Worm (Caenorhabditis elegans) whole organism, L2 larva: ENCODE measurements around the gene erg-28.
A peak's percentile ranks its signal among the peaks of the same experiment; 100 is the strongest.

Experiments
- C34F6.9 ChIP-seq: fragments of 150-350 bp; optimal IDR thresholded peaks from 2 replicates; lab custom pipeline; 2014; ENCODE audit warnings: missing biosample characterization, missing genetic modification characterization
- F13H6.1 ChIP-seq: sonication (generic microtip); optimal IDR thresholded peaks from 2 replicates; lab custom pipeline; 2016; ENCODE audit warnings: missing genetic modification characterization, missing compliant biosample characterization
- R02D3.7 ChIP-seq: fragments of 150-350 bp; optimal IDR thresholded peaks from 2 replicates; lab custom pipeline; 2014; ENCODE audit warnings: missing biosample characterization, missing genetic modification characterization
- Y55F3AM.14 ChIP-seq: fragments of 200-800 bp; sonication (Bioruptor generic); optimal IDR thresholded peaks from 2 replicates; lab custom pipeline; 2018; ENCODE audit warnings: mild to moderate bottlenecking, missing genetic modification characterization, missing compliant biosample characterization
- ZK546.5 ChIP-seq: sonication (generic microtip); optimal IDR thresholded peaks from 2 replicates; lab custom pipeline; 2017; ENCODE audit warnings: missing biosample characterization, missing genetic modification characterization
- alr-1 ChIP-seq: fragments of 150-350 bp; optimal IDR thresholded peaks from 2 replicates; lab custom pipeline; 2014; ENCODE audit warnings: missing biosample characterization, missing genetic modification characterization
- aly-2 ChIP-seq: fragments of 150-350 bp; optimal IDR thresholded peaks from 2 replicates; lab custom pipeline; 2014; ENCODE audit warnings: missing biosample characterization, missing genetic modification characterization
- ama-1 ChIP-seq: fragments of 150-350 bp; optimal IDR thresholded peaks from 2 replicates; lab custom pipeline; 2018; ENCODE audit warnings: inconsistent platforms
- ceh-16 ChIP-seq: fragments of 150-350 bp; optimal IDR thresholded peaks from 2 replicates; lab custom pipeline; 2014; ENCODE audit warnings: missing biosample characterization, missing genetic modification characterization
- ceh-82 ChIP-seq: fragments of 150-350 bp; optimal IDR thresholded peaks from 2 replicates; lab custom pipeline; 2014; ENCODE audit warnings: missing biosample characterization, missing genetic modification characterization
- crh-2 ChIP-seq: sonication (generic microtip); optimal IDR thresholded peaks from 2 replicates; lab custom pipeline; 2017; ENCODE audit warnings: missing biosample characterization, missing genetic modification characterization
- dmd-4 ChIP-seq: sonication (generic microtip); optimal IDR thresholded peaks from 2 replicates; lab custom pipeline; 2017; ENCODE audit warnings: missing biosample characterization, missing genetic modification characterization
- egl-27 ChIP-seq: sonication (generic microtip); optimal IDR thresholded peaks from 3 replicates; lab custom pipeline; 2017; ENCODE audit warnings: missing biosample characterization, missing genetic modification reagents, missing genetic modification characterization
- elt-3 ChIP-seq: sonication (generic microtip); optimal IDR thresholded peaks from 2 replicates; lab custom pipeline; 2017; ENCODE audit warnings: missing biosample characterization, missing genetic modification characterization
- fos-1 ChIP-seq: fragments of 150-350 bp; optimal IDR thresholded peaks from 2 replicates; lab custom pipeline; 2014; ENCODE audit warnings: missing biosample characterization, missing genetic modification characterization
- gmeb-1 ChIP-seq: fragments of 150-350 bp; optimal IDR thresholded peaks from 2 replicates; lab custom pipeline; 2014; ENCODE audit warnings: missing biosample characterization, missing genetic modification characterization
- lin-11 ChIP-seq: fragments of 150-350 bp; sonication (generic microtip); optimal IDR thresholded peaks from 2 replicates; lab custom pipeline; 2014; ENCODE audit warnings: missing biosample characterization, missing genetic modification characterization, inconsistent platforms, mixed read lengths
- lin-13 ChIP-seq: fragments of 150-350 bp; optimal IDR thresholded peaks from 2 replicates; lab custom pipeline; 2014; ENCODE audit warnings: missing biosample characterization, missing genetic modification reagents, missing genetic modification characterization
- lsy-2 ChIP-seq, 2 experiments: fragments of 150-350 bp in 1 of 2; sonication (generic microtip) in 1 of 2; optimal IDR thresholded peaks; 2 replicates each; lab custom pipeline; 2014 to 2017; ENCODE audit warnings: missing biosample characterization in 2 of 2, missing genetic modification characterization in 2 of 2
- mab-5 ChIP-seq: fragments of 150-350 bp; optimal IDR thresholded peaks from 2 replicates; lab custom pipeline; 2014; ENCODE audit warnings: missing biosample characterization, missing genetic modification characterization
- mbf-1 ChIP-seq: sonication (generic microtip); optimal IDR thresholded peaks from 2 replicates; lab custom pipeline; 2017; ENCODE audit warnings: missing biosample characterization, missing genetic modification characterization
- mdl-1 ChIP-seq, 2 experiments: fragments of 150-350 bp in 1 of 2; sonication (generic microtip) in 1 of 2; optimal IDR thresholded peaks; 2 replicates each; lab custom pipeline; 2017; ENCODE audit warnings: missing biosample characterization in 2 of 2, missing genetic modification characterization in 2 of 2
- nhr-10 ChIP-seq: sonication (generic microtip); optimal IDR thresholded peaks from 2 replicates; lab custom pipeline; 2017; ENCODE audit warnings: missing biosample characterization, missing genetic modification characterization
- nhr-11 ChIP-seq: fragments of 150-350 bp; optimal IDR thresholded peaks from 2 replicates; lab custom pipeline; 2014; ENCODE audit warnings: missing biosample characterization, missing genetic modification characterization
- nhr-12 ChIP-seq: fragments of 150-350 bp; optimal IDR thresholded peaks from 2 replicates; lab custom pipeline; 2014; ENCODE audit warnings: missing biosample characterization, missing genetic modification characterization
- nhr-21 ChIP-seq: fragments of 150-350 bp; optimal IDR thresholded peaks from 2 replicates; lab custom pipeline; 2014; ENCODE audit warnings: missing biosample characterization, missing genetic modification characterization
- nhr-23 ChIP-seq: fragments of 150-350 bp; optimal IDR thresholded peaks from 2 replicates; lab custom pipeline; 2014; ENCODE audit warnings: missing biosample characterization, missing genetic modification reagents, missing genetic modification characterization
- nhr-25 ChIP-seq: fragments of 150-350 bp; sonication (generic microtip); optimal IDR thresholded peaks from 3 replicates; lab custom pipeline; 2014; ENCODE audit warnings: missing biosample characterization, missing genetic modification characterization
- peb-1 ChIP-seq: fragments of 150-350 bp; optimal IDR thresholded peaks from 2 replicates; lab custom pipeline; 2014; ENCODE audit warnings: missing biosample characterization, missing genetic modification characterization
- sem-4 ChIP-seq: fragments of 150-350 bp; optimal IDR thresholded peaks from 2 replicates; lab custom pipeline; 2014; ENCODE audit warnings: missing biosample characterization, missing genetic modification reagents, missing genetic modification characterization
- skn-1 ChIP-seq: sonication (generic microtip); optimal IDR thresholded peaks from 2 replicates; lab custom pipeline; 2017; ENCODE audit warnings: missing biosample characterization, missing genetic modification characterization
- sma-3 ChIP-seq: sonication (generic microtip); optimal IDR thresholded peaks from 2 replicates; lab custom pipeline; 2016; ENCODE audit warnings: missing genetic modification reagents, missing genetic modification characterization, missing compliant biosample characterization
- sma-9 ChIP-seq, 2 experiments: fragments of 150-350 bp in 1 of 2; sonication (generic microtip) in 1 of 2; optimal IDR thresholded peaks; 2 replicates each; lab custom pipeline; 2014 to 2016; ENCODE audit warnings: missing genetic modification characterization in 2 of 2, mild to moderate bottlenecking in 1 of 2, missing biosample characterization in 1 of 2, missing compliant biosample characterization in 1 of 2, missing genetic modification reagents in 1 of 2, moderate library complexity in 1 of 2
- snpc-4 ChIP-seq: fragments of 150-350 bp; optimal IDR thresholded peaks from 2 replicates; lab custom pipeline; 2014; ENCODE audit warnings: missing biosample characterization, missing genetic modification characterization
- unc-39 ChIP-seq: fragments of 150-350 bp; optimal IDR thresholded peaks from 2 replicates; lab custom pipeline; 2014; ENCODE audit warnings: missing biosample characterization, missing genetic modification characterization
- unc-55 ChIP-seq: fragments of 150-350 bp; sonication (generic microtip); optimal IDR thresholded peaks from 3 replicates; lab custom pipeline; 2014; ENCODE audit warnings: missing biosample characterization, missing genetic modification reagents, missing genetic modification characterization
- unc-62 ChIP-seq: fragments of 150-350 bp; optimal IDR thresholded peaks from 2 replicates; lab custom pipeline; 2014; ENCODE audit warnings: missing biosample characterization, missing genetic modification reagents, missing genetic modification characterization
- zag-1 ChIP-seq: fragments of 150-350 bp; optimal IDR thresholded peaks from 2 replicates; lab custom pipeline; 2014; ENCODE audit warnings: missing biosample characterization, missing genetic modification characterization
- ztf-1 ChIP-seq: fragments of 200-800 bp; sonication (Bioruptor generic); conservative IDR thresholded peaks from 2 replicates; pipeline ENCODE4 v1.3.6; 2022; ENCODE audit warnings: missing genetic modification characterization, missing compliant biosample characterization
- ztf-11 ChIP-seq: sonication (generic microtip); optimal IDR thresholded peaks from 2 replicates; lab custom pipeline; 2017; ENCODE audit warnings: missing biosample characterization, missing genetic modification characterization
- ztf-4 ChIP-seq: fragments of 150-350 bp; optimal IDR thresholded peaks from 2 replicates; lab custom pipeline; 2014; ENCODE audit warnings: missing biosample characterization, missing genetic modification characterization

Gene erg-28

DNA sequence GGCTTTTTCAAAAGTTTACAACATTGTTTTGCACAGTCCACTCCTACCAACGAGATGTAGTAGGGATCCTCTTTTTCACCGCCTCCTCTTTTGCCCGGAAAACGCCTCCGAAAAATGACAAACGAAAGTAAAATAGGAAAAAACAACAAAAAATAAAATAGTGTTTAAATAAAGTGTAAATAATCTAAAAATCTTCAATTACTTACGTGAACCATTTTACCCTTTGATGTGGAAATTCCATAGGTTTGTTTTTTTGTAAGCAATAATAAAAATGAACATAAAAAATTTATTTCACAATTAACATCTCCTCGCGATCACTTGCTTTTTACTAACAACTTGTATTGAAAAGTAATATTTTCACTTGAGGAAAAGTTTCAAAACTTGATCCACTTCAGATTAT, 19.2 kb upstream of the erg-28 start, which contains the start of gene C14C10.1:
C14C10.1 (plus strand) TSS at position 301 of the 400 bp plus-strand sequence.
- TF ChIP-seq skn-1 (tag; lab: Kevin White, UChicago) (no peak), nhr-12 (tag; lab: Kevin White, UChicago) (no peak)

DNA sequence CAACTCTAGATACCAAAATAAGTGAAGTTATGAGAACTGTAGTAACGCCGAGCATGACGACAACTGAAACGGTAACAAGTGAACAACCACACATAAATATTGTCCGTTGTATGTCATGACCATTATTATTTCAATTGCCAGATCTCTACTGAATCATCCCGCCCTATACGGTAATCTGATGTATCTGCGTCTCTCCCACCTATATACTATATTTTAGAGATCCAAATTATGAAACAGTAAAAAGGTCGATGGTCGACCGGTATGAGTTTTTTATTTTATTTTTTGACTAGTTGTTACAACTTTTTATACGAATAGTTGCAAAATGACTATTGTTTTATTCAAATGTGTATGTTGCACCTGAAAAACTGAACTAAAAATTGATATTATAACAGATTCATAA, 16.6 kb upstream of the erg-28 start, which contains the start of gene ttr-43:
ttr-43 (minus strand) TSS at position 101 of the 400 bp plus-strand sequence.
- TF ChIP-seq gmeb-1 (tag; lab: Kevin White, UChicago) (no peak), unc-62 (GFP tag; lab: Kevin White, UChicago) (no peak), mbf-1 (tag; lab: Kevin White, UChicago) (no peak), C34F6.9 (tag; lab: Kevin White, UChicago) (no peak)

- TF ChIP-seq zag-1 (tag; lab: Kevin White, UChicago) (no peak), lin-13 (no peak), ceh-82 (tag; lab: Kevin White, UChicago) (no peak), C34F6.9 (tag; lab: Kevin White, UChicago) (no peak), elt-3 (tag; lab: Kevin White, UChicago) (no peak), R02D3.7 (no peak), alr-1 (no peak), ZK546.5 (no peak), nhr-10 (tag; lab: Kevin White, UChicago) (no peak), unc-62 (GFP tag; lab: Kevin White, UChicago) (no peak), dmd-4 (tag; lab: Kevin White, UChicago) (no peak), peb-1 (tag; lab: Kevin White, UChicago) (no peak), ama-1 (lab: Kevin White, UChicago) (no peak), skn-1 (tag; lab: Kevin White, UChicago) (no peak)
- TF ChIP-seq, all 48 proteins: peak for 0
Observed at ce11 chrV:12592379-12592778, 14.8 kb upstream of the erg-28 start, which contains the start of gene C14C10.2. Gene C14C10.2, minus strand, starts transcription at chrV:12592479.

- TF ChIP-seq snpc-4 (tag; lab: Kevin White, UChicago) = no peak
- no peak for TF ChIP-seq sma-3 (GFP tag; lab: Kevin White, UChicago)
- TF ChIP-seq ceh-16 (tag; lab: Kevin White, UChicago) = no peak
- no peak for TF ChIP-seq ztf-1
- TF ChIP-seq nhr-10 (tag; lab: Kevin White, UChicago) = no peak
- TF ChIP-seq elt-3 (tag; lab: Kevin White, UChicago) = no peak
- no peak for TF ChIP-seq nhr-21 (tag; lab: Kevin White, UChicago)
- TF ChIP-seq nhr-12 (tag; lab: Kevin White, UChicago) = no peak
- no peak for TF ChIP-seq mab-5
- TF ChIP-seq Y55F3AM.14 (GFP tag; lab: Kevin White, UChicago) = no peak
- TF ChIP-seq fos-1 (tag; lab: Kevin White, UChicago) = no peak
- no peak for TF ChIP-seq sem-4
- TF ChIP-seq ama-1 (lab: Kevin White, UChicago) = no peak
- no peak for TF ChIP-seq skn-1 (tag; lab: Kevin White, UChicago)
- TF ChIP-seq mbf-1 (tag; lab: Kevin White, UChicago) = no peak
- no peak for TF ChIP-seq unc-62 (GFP tag; lab: Kevin White, UChicago)
- TF ChIP-seq, all 48 proteins: peak for 0
Observed at ce11 chrV:12596196-12596595, 11.0 kb upstream of the erg-28 start, which contains the start of gene mma-1. Gene mma-1, minus strand, starts transcription at chrV:12596296.

DNA sequence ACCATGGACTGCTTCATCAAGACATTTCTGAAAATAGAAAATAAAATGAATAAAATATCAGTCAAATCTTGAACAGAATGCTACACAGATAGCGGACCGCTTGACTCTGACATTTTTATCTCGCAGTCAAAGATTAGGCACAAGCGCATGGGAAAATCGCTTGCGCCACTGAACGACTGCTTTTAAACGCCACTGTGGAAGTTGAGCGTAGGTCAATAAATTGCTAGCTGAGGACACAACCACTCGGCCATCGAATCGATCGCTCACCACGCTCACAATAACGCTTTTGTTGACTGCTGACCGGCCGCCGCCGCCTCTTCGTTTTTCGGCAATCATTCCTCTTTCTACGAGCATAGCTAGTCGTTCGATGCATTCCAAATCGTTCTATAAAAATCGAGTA, 10.4 kb upstream of the erg-28 start:
- no peak for TF ChIP-seq ceh-16 (tag; lab: Kevin White, UChicago)
- TF ChIP-seq aly-2 = no peak
- no peak for TF ChIP-seq ztf-11 (tag; lab: Kevin White, UChicago)
- TF ChIP-seq F13H6.1 (tag; lab: Kevin White, UChicago) = peak; percentile 44
- no peak for TF ChIP-seq nhr-23 (tag; lab: Kevin White, UChicago)
- peak; percentile 51 for TF ChIP-seq gmeb-1 (tag; lab: Kevin White, UChicago)
- TF ChIP-seq fos-1 (tag; lab: Kevin White, UChicago) = peak; percentile 16
- peak; percentile 55 for TF ChIP-seq lin-13
- peak; percentile 18 for TF ChIP-seq lin-11 (tag; lab: Kevin White, UChicago)
- TF ChIP-seq ceh-82 (tag; lab: Kevin White, UChicago) = no peak
- no peak for TF ChIP-seq nhr-12 (tag; lab: Kevin White, UChicago)
- no peak for TF ChIP-seq Y55F3AM.14 (GFP tag; lab: Kevin White, UChicago)
- no peak for TF ChIP-seq nhr-25 (tag; lab: Kevin White, UChicago)
- no peak for TF ChIP-seq nhr-10 (tag; lab: Kevin White, UChicago)
- TF ChIP-seq snpc-4 (tag; lab: Kevin White, UChicago) = no peak
- no peak for TF ChIP-seq zag-1 (tag; lab: Kevin White, UChicago)
- no peak for TF ChIP-seq sem-4
- peak in 1 of 2 experiments; percentile 41 for TF ChIP-seq lsy-2 (tag; optimal IDR thresholded peaks at IDR 0.05; lab: Kevin White, UChicago)
- peak; percentile 55 for TF ChIP-seq sma-3 (GFP tag; lab: Kevin White, UChicago)
- TF ChIP-seq mbf-1 (tag; lab: Kevin White, UChicago) = no peak
- no peak for TF ChIP-seq peb-1 (tag; lab: Kevin White, UChicago)
- peak; percentile 58 for TF ChIP-seq sma-9 (GFP tag; optimal IDR thresholded peaks at IDR 0.05; lab: Kevin White, UChicago)
- no peak for TF ChIP-seq sma-9 (tag; optimal IDR thresholded peaks at IDR 0.05; lab: Kevin White, UChicago)
- no peak for TF ChIP-seq ama-1 (lab: Kevin White, UChicago)
- no peak for TF ChIP-seq unc-55
- TF ChIP-seq ztf-4 = no peak
- TF ChIP-seq elt-3 (tag; lab: Kevin White, UChicago) = no peak
- TF ChIP-seq ztf-1 = no peak
- no peak for TF ChIP-seq alr-1
- peak; percentile 26 for TF ChIP-seq crh-2
- no peak for TF ChIP-seq unc-39
- TF ChIP-seq egl-27 (tag; lab: Kevin White, UChicago) = peak; percentile 29
- TF ChIP-seq mdl-1 (tag; optimal IDR thresholded peaks at IDR 0.05; lab: Kevin White, UChicago) = no peak
- TF ChIP-seq unc-62 (GFP tag; lab: Kevin White, UChicago) = no peak
- TF ChIP-seq nhr-11 (tag; lab: Kevin White, UChicago) = no peak
